Worm (Caenorhabditis elegans) whole organism, L1 larva: ENCODE data around the gene F46B6.13.
A peak's percentile ranks its signal among the peaks of the same experiment; 100 is the strongest.

Experiments
- C04F5.9 ChIP-seq: sonication (generic microtip); optimal IDR thresholded peaks from 2 replicates; lab custom pipeline; 2016; ENCODE audit warnings: missing genetic modification characterization, missing compliant biosample characterization
- C16A3.4 ChIP-seq: fragments of 150-350 bp; optimal IDR thresholded peaks from 2 replicates; lab custom pipeline; 2014; ENCODE audit warnings: missing biosample characterization, missing genetic modification characterization
- C34B4.2 ChIP-seq: sonication (generic microtip); optimal IDR thresholded peaks from 2 replicates; lab custom pipeline; 2017; ENCODE audit warnings: mild to moderate bottlenecking, missing genetic modification characterization, missing compliant biosample characterization
- F16B12.6 ChIP-seq: fragments of 150-350 bp; optimal IDR thresholded peaks from 2 replicates; lab custom pipeline; 2014; ENCODE audit warnings: missing biosample characterization, missing genetic modification characterization
- alr-1 ChIP-seq: fragments of 200-800 bp; sonication (Bioruptor generic); optimal IDR thresholded peaks from 2 replicates; lab custom pipeline; 2018; ENCODE audit warnings: borderline replicate concordance, mild to moderate bottlenecking, missing genetic modification characterization, missing compliant biosample characterization
- aly-2 ChIP-seq: fragments of 150-350 bp; optimal IDR thresholded peaks from 2 replicates; lab custom pipeline; 2014; ENCODE audit warnings: missing biosample characterization, missing genetic modification characterization
- ceh-63 ChIP-seq: fragments of 200-800 bp; sonication (Bioruptor generic); optimal IDR thresholded peaks from 2 replicates; lab custom pipeline; 2018; ENCODE audit warnings: mild to moderate bottlenecking, missing genetic modification characterization, missing compliant biosample characterization
- ceh-8 ChIP-seq: fragments of 200-800 bp; sonication (Bioruptor generic); optimal IDR thresholded peaks from 2 replicates; lab custom pipeline; 2018; ENCODE audit warnings: mild to moderate bottlenecking, missing genetic modification characterization, moderate library complexity, missing compliant biosample characterization
- ceh-82 ChIP-seq, 3 experiments: fragments of 150-350 bp in 1 of 3; sonication (generic microtip) in 2 of 3; optimal IDR thresholded peaks; 2 replicates each; lab custom pipeline; 2014 to 2017; ENCODE audit warnings: missing biosample characterization in 3 of 3, missing genetic modification characterization in 3 of 3
- ceh-88 ChIP-seq: fragments of 200-800 bp; sonication (Bioruptor generic); IDR thresholded peaks from 2 replicates; pipeline ENCODE4 v1.3.6; 2022; ENCODE audit warnings: missing genetic modification characterization, missing compliant biosample characterization
- ces-1 ChIP-seq: fragments of 150-350 bp; optimal IDR thresholded peaks from 2 replicates; lab custom pipeline; 2014; ENCODE audit warnings: missing biosample characterization, missing genetic modification reagents, missing genetic modification characterization
- dpl-1 ChIP-seq, 3 experiments: fragments of 150-350 bp in 2 of 3; sonication (generic microtip) in 1 of 3; optimal IDR thresholded peaks; 2 replicates each; lab custom pipeline; 2014 to 2017; ENCODE audit warnings: missing biosample characterization in 3 of 3, missing genetic modification characterization in 3 of 3, missing genetic modification reagents in 3 of 3
- dsc-1 ChIP-seq: sonication (generic microtip); optimal IDR thresholded peaks from 2 replicates; lab custom pipeline; 2016; ENCODE audit warnings: mild to moderate bottlenecking, missing genetic modification characterization, missing compliant biosample characterization
- efl-1 ChIP-seq, 4 experiments: fragments of 150-350 bp; optimal IDR thresholded peaks in 3 of 4; peaks in 1 of 4; 1 replicate in 1 of 4; 2 replicates in 3 of 4; lab custom pipeline; 2014; ENCODE audit warnings: missing biosample characterization in 2 of 4, missing genetic modification characterization in 2 of 4, missing genetic modification reagents in 2 of 4
- efl-3 ChIP-seq: fragments of 200-800 bp; sonication (Bioruptor generic); optimal IDR thresholded peaks from 2 replicates; lab custom pipeline; 2018; ENCODE audit warnings: mild to moderate bottlenecking, missing genetic modification characterization, missing compliant biosample characterization
- egl-13 ChIP-seq: sonication (generic microtip); optimal IDR thresholded peaks from 2 replicates; lab custom pipeline; 2016; ENCODE audit warnings: missing genotype, missing genetic modification reagents, missing genetic modification characterization, missing compliant biosample characterization
- egl-27 ChIP-seq, 2 experiments: fragments of 150-350 bp in 1 of 2; sonication (generic microtip); optimal IDR thresholded peaks; 3 replicates each; lab custom pipeline; 2017 to 2018; ENCODE audit warnings: missing biosample characterization in 2 of 2, missing genetic modification characterization in 2 of 2, missing genetic modification reagents in 2 of 2
- elt-3 ChIP-seq, 6 experiments: fragments of 150-350 bp in 1 of 6; sonication (generic microtip); optimal IDR thresholded peaks; 2 replicates each; lab custom pipeline; 2017 to 2018; ENCODE audit warnings: missing biosample characterization in 6 of 6, missing genetic modification characterization in 6 of 6, inconsistent platforms in 1 of 6
- fkh-10 ChIP-seq: sonication (generic microtip); optimal IDR thresholded peaks from 2 replicates; lab custom pipeline; 2017; ENCODE audit warnings: missing biosample characterization, missing genetic modification reagents, missing genetic modification characterization
- fkh-8 ChIP-seq: sonication (generic microtip); optimal IDR thresholded peaks from 2 replicates; lab custom pipeline; 2016; ENCODE audit warnings: mild to moderate bottlenecking, missing genetic modification characterization, missing compliant biosample characterization
- fos-1 ChIP-seq: fragments of 150-350 bp; optimal IDR thresholded peaks from 2 replicates; lab custom pipeline; 2014; ENCODE audit warnings: missing biosample characterization, missing genetic modification characterization
- hlh-17 ChIP-seq: fragments of 200-800 bp; sonication (Bioruptor generic); optimal IDR thresholded peaks from 2 replicates; lab custom pipeline; 2018; ENCODE audit warnings: missing genetic modification characterization, mild to moderate bottlenecking, missing compliant biosample characterization, moderate library complexity, borderline replicate concordance
- hpl-2 ChIP-seq: fragments of 150-350 bp; optimal IDR thresholded peaks from 2 replicates; lab custom pipeline; 2014; ENCODE audit warnings: missing biosample characterization, missing genetic modification reagents, missing genetic modification characterization
- irx-1 ChIP-seq: sonication (generic microtip); optimal IDR thresholded peaks from 2 replicates; lab custom pipeline; 2016; ENCODE audit warnings: missing genetic modification characterization, missing compliant biosample characterization
- jun-1 ChIP-seq: fragments of 150-350 bp; optimal IDR thresholded peaks from 2 replicates; lab custom pipeline; 2014; ENCODE audit warnings: missing biosample characterization, missing genetic modification reagents, missing genetic modification characterization
- lin-14 ChIP-seq: fragments of 200-800 bp; sonication (Bioruptor generic); optimal IDR thresholded peaks from 2 replicates; lab custom pipeline; 2018; ENCODE audit warnings: mild to moderate bottlenecking, missing genetic modification characterization, moderate library complexity, missing compliant biosample characterization
- lin-35 ChIP-seq, 2 experiments: fragments of 150-350 bp; optimal IDR thresholded peaks; 2 replicates each; lab custom pipeline; 2014; ENCODE audit warnings: missing biosample characterization in 2 of 2, missing genetic modification characterization in 2 of 2, missing genetic modification reagents in 2 of 2
- mab-9 ChIP-seq: fragments of 200-800 bp; sonication (Bioruptor generic); IDR thresholded peaks from 2 replicates; pipeline ENCODE4 v1.3.6; 2022; ENCODE audit warnings: missing genetic modification reagents, missing genetic modification characterization, missing compliant biosample characterization
- mdl-1 ChIP-seq, 2 experiments: fragments of 150-350 bp; optimal IDR thresholded peaks; 2 replicates each; lab custom pipeline; 2014 to 2017; ENCODE audit warnings: missing biosample characterization in 2 of 2, missing genetic modification characterization in 2 of 2, inconsistent platforms in 1 of 2
- mef-2 ChIP-seq: fragments of 150-350 bp; optimal IDR thresholded peaks from 2 replicates; lab custom pipeline; 2014; ENCODE audit warnings: missing biosample characterization, missing genetic modification characterization
- nhr-11 ChIP-seq: fragments of 150-350 bp; optimal IDR thresholded peaks from 2 replicates; lab custom pipeline; 2014; ENCODE audit warnings: missing biosample characterization, missing genetic modification characterization
- nhr-19 ChIP-seq: fragments of 200-800 bp; sonication (Bioruptor generic); conservative IDR thresholded peaks from 2 replicates; pipeline ENCODE4 v1.3.6; 2022; ENCODE audit warnings: missing genetic modification characterization, missing compliant biosample characterization
- nhr-28 ChIP-seq: fragments of 150-350 bp; optimal IDR thresholded peaks from 2 replicates; lab custom pipeline; 2014; ENCODE audit warnings: missing biosample characterization, missing genetic modification characterization
- nhr-71 ChIP-seq: sonication (generic microtip); optimal IDR thresholded peaks from 2 replicates; lab custom pipeline; 2016; ENCODE audit warnings: mild to moderate bottlenecking, missing genetic modification characterization, moderate library complexity, missing compliant biosample characterization
- nhr-84 ChIP-seq: sonication (generic microtip); optimal IDR thresholded peaks from 2 replicates; lab custom pipeline; 2017; ENCODE audit warnings: missing biosample characterization, missing genetic modification characterization
- pax-3 ChIP-seq: fragments of 200-800 bp; sonication (Bioruptor generic); optimal IDR thresholded peaks from 2 replicates; lab custom pipeline; 2018; ENCODE audit warnings: mild to moderate bottlenecking, missing genetic modification characterization, moderate library complexity, missing compliant biosample characterization
- rnt-1 ChIP-seq: sonication (generic microtip); optimal IDR thresholded peaks from 2 replicates; lab custom pipeline; 2016; ENCODE audit warnings: mild to moderate bottlenecking, missing genetic modification characterization, moderate library complexity, missing compliant biosample characterization
- skn-1 ChIP-seq: fragments of 150-350 bp; optimal IDR thresholded peaks from 2 replicates; lab custom pipeline; 2014; ENCODE audit warnings: missing biosample characterization, missing genetic modification characterization
- sox-4 ChIP-seq: sonication (generic microtip); optimal IDR thresholded peaks from 2 replicates; lab custom pipeline; 2016; ENCODE audit warnings: missing genetic modification characterization, missing compliant biosample characterization
- sptf-1 ChIP-seq: fragments of 150-350 bp; optimal IDR thresholded peaks from 2 replicates; lab custom pipeline; 2014; ENCODE audit warnings: missing biosample characterization, missing genetic modification characterization
- sup-37 ChIP-seq: fragments of 200-800 bp; sonication (Bioruptor generic); optimal IDR thresholded peaks from 2 replicates; lab custom pipeline; 2018; ENCODE audit warnings: mild to moderate bottlenecking, missing genetic modification characterization, missing compliant biosample characterization
- tlp-1 ChIP-seq: fragments of 150-350 bp; optimal IDR thresholded peaks from 2 replicates; lab custom pipeline; 2014; ENCODE audit warnings: missing biosample characterization, missing genetic modification characterization
- unc-130 ChIP-seq: fragments of 150-350 bp; optimal IDR thresholded peaks from 2 replicates; lab custom pipeline; 2017; ENCODE audit warnings: missing biosample characterization, missing genetic modification characterization, inconsistent platforms
- unc-30 ChIP-seq: sonication (generic microtip); optimal IDR thresholded peaks from 2 replicates; lab custom pipeline; 2017; ENCODE audit warnings: missing biosample characterization, missing genetic modification characterization
- unc-98 ChIP-seq: fragments of 200-800 bp; sonication (Bioruptor generic); IDR thresholded peaks from 2 replicates; pipeline ENCODE4 v1.3.6; 2022; ENCODE audit warnings: missing genetic modification characterization, missing compliant biosample characterization
- vab-15 ChIP-seq: sonication (generic microtip); optimal IDR thresholded peaks from 2 replicates; lab custom pipeline; 2017; ENCODE audit warnings: missing genotype, mild to moderate bottlenecking, missing genetic modification characterization, missing compliant biosample characterization
- xbp-1 ChIP-seq: sonication (generic microtip); optimal IDR thresholded peaks from 2 replicates; lab custom pipeline; 2016; ENCODE audit warnings: missing genetic modification characterization, missing compliant biosample characterization
- zag-1 ChIP-seq: fragments of 150-350 bp; optimal IDR thresholded peaks from 2 replicates; lab custom pipeline; 2014; ENCODE audit warnings: missing biosample characterization, missing genetic modification characterization
- zip-4 ChIP-seq: fragments of 200-800 bp; sonication (Bioruptor generic); optimal IDR thresholded peaks from 2 replicates; lab custom pipeline; 2018; ENCODE audit warnings: mild to moderate bottlenecking, missing genetic modification characterization, moderate library complexity, missing compliant biosample characterization
- ztf-11 ChIP-seq, 2 experiments: sonication (generic microtip); optimal IDR thresholded peaks; 2 replicates each; lab custom pipeline; 2016 to 2017; ENCODE audit warnings: missing genetic modification characterization in 2 of 2, missing biosample characterization in 1 of 2, missing compliant biosample characterization in 1 of 2
- ztf-4 ChIP-seq: fragments of 150-350 bp; optimal IDR thresholded peaks from 2 replicates; lab custom pipeline; 2014; ENCODE audit warnings: missing biosample characterization, missing genetic modification characterization

The F46B6.13 gene

ce11 chrV:9789657-9790261 lies 9.2 kb downstream of the F46B6.13 start, which contains the start of gene ztf-7 (continued):
- peak; percentile 85 for TF ChIP-seq C04F5.9 (tag; lab: Kevin White, UChicago)
- peak; percentile 95 for TF ChIP-seq egl-13
- no peak for TF ChIP-seq hlh-17 (GFP tag; lab: Kevin White, UChicago)
- peak; percentile 85 to 89 (median 87) for TF ChIP-seq dpl-1 (GFP tag; optimal IDR thresholded peaks at IDR 0.05; lab: Kevin White, UChicago)
- TF ChIP-seq jun-1: peak; percentile 93
- peak; percentile 85 to 94 (median 85) for TF ChIP-seq ceh-82 (tag; optimal IDR thresholded peaks at IDR 0.05; lab: Kevin White, UChicago)
- TF ChIP-seq sptf-1 (tag; lab: Kevin White, UChicago): no peak
- TF ChIP-seq ceh-63: no peak
- TF ChIP-seq efl-3 (GFP tag; lab: Kevin White, UChicago): peak; percentile 66
- peak; percentile 87 for TF ChIP-seq unc-98 (GFP tag; lab: Robert Waterston, UW)
- TF ChIP-seq F16B12.6: peak; percentile 69
- peak; percentile 59 to 100 for TF ChIP-seq mdl-1 (tag; optimal IDR thresholded peaks at IDR 0.05; lab: Kevin White, UChicago)
- peak; percentile 96 for TF ChIP-seq pax-3 (tag; lab: Kevin White, UChicago)
- TF ChIP-seq C16A3.4: peak; percentile 97
- TF ChIP-seq egl-27 (tag; optimal IDR thresholded peaks at IDR 0.05; lab: Kevin White, UChicago): no peak
- peak; percentile 77 for TF ChIP-seq vab-15 (tag; lab: Kevin White, UChicago)
- TF ChIP-seq nhr-11: peak; percentile 93
- TF ChIP-seq nhr-71: peak; percentile 100
- peak; percentile 92 for TF ChIP-seq mab-9 (GFP tag; lab: Robert Waterston, UW)
- peak; percentile 62 for TF ChIP-seq aly-2
- TF ChIP-seq efl-1 (optimal IDR thresholded peaks at IDR 0.05; lab: Kevin White, UChicago): peak; percentile 91 to 93
- TF ChIP-seq efl-1 (GFP tag; optimal IDR thresholded peaks at IDR 0.05 in 1 of 2; lab: Kevin White, UChicago): peak; percentile 83 to 99
- peak; percentile 61 for TF ChIP-seq C34B4.2
- TF ChIP-seq zip-4 (GFP tag; lab: Kevin White, UChicago): peak; percentile 82
- TF ChIP-seq ceh-8: peak; percentile 93
- TF ChIP-seq fkh-10 (GFP tag; lab: Kevin White, UChicago): peak; percentile 71
- TF ChIP-seq skn-1 (tag; lab: Kevin White, UChicago): peak; percentile 90
- TF ChIP-seq fkh-8 (tag; lab: Kevin White, UChicago): peak; percentile 99
- no peak for TF ChIP-seq nhr-28 (tag; lab: Kevin White, UChicago)
- TF ChIP-seq ces-1 (GFP tag; lab: Kevin White, UChicago): no peak
- peak; percentile 100 for TF ChIP-seq lin-14
- TF ChIP-seq irx-1: peak; percentile 97
- TF ChIP-seq sox-4 (tag; lab: Kevin White, UChicago): peak; percentile 86
- peak in 3 of 6 experiments; percentile 41 to 97 (median 85) for TF ChIP-seq elt-3 (tag; optimal IDR thresholded peaks at IDR 0.05; lab: Kevin White, UChicago)
- peak; percentile 95 for TF ChIP-seq dsc-1
- no peak for TF ChIP-seq nhr-84
- peak; percentile 95 for TF ChIP-seq ztf-4 (tag; lab: Kevin White, UChicago)
- TF ChIP-seq unc-30: no peak
- peak in 1 of 2 experiments; percentile 87 for TF ChIP-seq ztf-11 (tag; optimal IDR thresholded peaks at IDR 0.05; lab: Kevin White, UChicago)
- TF ChIP-seq tlp-1: no peak
- TF ChIP-seq alr-1 (tag; lab: Kevin White, UChicago): no peak
- peak; percentile 90 to 94 for TF ChIP-seq lin-35 (GFP tag; optimal IDR thresholded peaks at IDR 0.05; lab: Kevin White, UChicago)
- TF ChIP-seq ceh-88 (GFP tag; lab: Robert Waterston, UW): peak; percentile 94
- peak; percentile 82 for TF ChIP-seq fos-1 (tag; lab: Kevin White, UChicago)
- peak; percentile 97 for TF ChIP-seq rnt-1
- peak; percentile 90 for TF ChIP-seq mef-2
- TF ChIP-seq zag-1 (tag; lab: Kevin White, UChicago): no peak
- TF ChIP-seq hpl-2 (GFP tag; lab: Kevin White, UChicago): peak; percentile 86
- TF ChIP-seq nhr-19 (GFP tag; lab: Robert Waterston, UW): peak; percentile 99
- TF ChIP-seq sup-37 (GFP tag; lab: Kevin White, UChicago): peak; percentile 98
- peak; percentile 99 for TF ChIP-seq unc-130 (tag; lab: Kevin White, UChicago)
- peak; percentile 98 for TF ChIP-seq xbp-1
